Fruit fly (Drosophila melanogaster): ENCODE results near the gene hid.

hid gene

DNA sequence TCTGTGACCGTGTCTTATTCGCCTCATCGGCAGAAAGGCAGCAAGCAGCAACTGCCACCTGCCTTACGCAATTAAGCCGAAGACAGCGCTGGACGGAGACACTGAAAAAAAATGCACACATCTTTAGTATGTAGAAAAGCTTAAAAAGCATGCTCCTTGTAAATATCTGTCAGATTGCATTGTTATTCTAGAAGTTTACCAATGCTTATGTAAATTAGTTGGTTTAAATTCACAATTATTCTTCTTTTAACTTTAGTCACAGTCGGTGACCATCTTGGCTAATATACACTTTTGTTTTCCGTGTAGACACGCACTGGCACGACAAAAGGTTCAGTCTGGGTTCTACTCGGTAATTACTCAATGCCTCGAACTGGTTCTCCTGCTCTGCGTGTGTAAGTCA lies 30.2 kb upstream of the hid start (continued):
- TF ChIP-seq dmrt99B (tag; optimal IDR thresholded peaks at IDR 0.05): peak; percentile 16
- TF ChIP-seq ap (GFP tag; IDR thresholded peaks at IDR 0.05): no peak; the same call in 1 of the 2 replicates
- peak; percentile 27 to 38 for TF ChIP-seq dpn (GFP tag; optimal IDR thresholded peaks at IDR 0.05)
- TF ChIP-seq zen (tag; optimal IDR thresholded peaks at IDR 0.05): peak; percentile 81
- peak; percentile 48 for TF ChIP-seq CG8388 (GFP tag; optimal IDR thresholded peaks at IDR 0.05)
- no peak for TF ChIP-seq Eip74EF (GFP tag; optimal IDR thresholded peaks at IDR 0.05)
- TF ChIP-seq Gug (GFP tag; IDR thresholded peaks at IDR 0.05): 0 out of 4 replicates have a peak, but pooled peaks have one; percentile 14
- peak; percentile 35 for TF ChIP-seq crc (GFP tag; optimal IDR thresholded peaks at IDR 0.05)
- TF ChIP-seq Dip3 (GFP tag; optimal IDR thresholded peaks at IDR 0.05): no peak
- no peak for TF ChIP-seq stc (GFP tag; IDR thresholded peaks at IDR 0.05)
- peak; percentile 54; the same call in 2 of the 3 replicates for TF ChIP-seq dysf (GFP tag; IDR thresholded peaks at IDR 0.05)
- no peak for TF ChIP-seq Max (GFP tag; optimal IDR thresholded peaks at IDR 0.05)
- TF ChIP-seq CG16815 (GFP tag; optimal IDR thresholded peaks at IDR 0.05): peak; percentile 8
- no peak for TF ChIP-seq CG12071 (GFP tag; optimal IDR thresholded peaks at IDR 0.05)
- no peak for TF ChIP-seq h (optimal IDR thresholded peaks at IDR 0.05)
- peak; percentile 24 for TF ChIP-seq her (GFP tag; optimal IDR thresholded peaks at IDR 0.05)
- TF ChIP-seq CG12299 (tag; optimal IDR thresholded peaks at IDR 0.05): no peak
- TF ChIP-seq Hr3 (GFP tag; optimal IDR thresholded peaks at IDR 0.05): peak; percentile 43
- no peak for TF ChIP-seq BtbVII (GFP tag; optimal IDR thresholded peaks at IDR 0.05)
- TF ChIP-seq CG3065 (GFP tag; optimal IDR thresholded peaks at IDR 0.05): no peak
- TF ChIP-seq CG15011 (GFP tag; optimal IDR thresholded peaks at IDR 0.05): no peak
- no peak for TF ChIP-seq CG11085 (GFP tag; IDR thresholded peaks at IDR 0.05)
- no peak for TF ChIP-seq bowl (GFP tag; IDR thresholded peaks at IDR 0.05)
- TF ChIP-seq Hr78 (GFP tag; optimal IDR thresholded peaks at IDR 0.05): no peak
- TF ChIP-seq NK7.1 (GFP tag; optimal IDR thresholded peaks at IDR 0.05): no peak
- TF ChIP-seq ranshi (GFP tag; IDR thresholded peaks at IDR 0.05): peak; percentile 47; the same call in 1 of the 2 replicates
- no peak for TF ChIP-seq CG9797 (GFP tag; optimal IDR thresholded peaks at IDR 0.05)
- TF ChIP-seq CG18599 (GFP tag; optimal IDR thresholded peaks at IDR 0.05): peak; percentile 53
- TF ChIP-seq ATbp (GFP tag; optimal IDR thresholded peaks at IDR 0.05): peak; percentile 38
- TF ChIP-seq CG2129 (GFP tag; IDR thresholded peaks at IDR 0.05; ENCODE audit: partially characterized antibody): no peak
- peak; percentile 50 for TF ChIP-seq CG11504 (tag; optimal IDR thresholded peaks at IDR 0.05)
- TF ChIP-seq CG17186 (GFP tag; optimal IDR thresholded peaks at IDR 0.05): no peak
- TF ChIP-seq ind (GFP tag; optimal IDR thresholded peaks at IDR 0.05): no peak
- peak; percentile 36 for TF ChIP-seq Mes4 (GFP tag; optimal IDR thresholded peaks at IDR 0.05)
- TF ChIP-seq sc (optimal IDR thresholded peaks at IDR 0.05): no peak
- peak; percentile 25 for TF ChIP-seq sc (GFP tag; optimal IDR thresholded peaks at IDR 0.05)
- peak; percentile 37; the same call in 1 of the 3 replicates for TF ChIP-seq croc (GFP tag; conservative IDR thresholded peaks at IDR 0.05)
- TF ChIP-seq Xrp1 (GFP tag; IDR thresholded peaks at IDR 0.05): peak; percentile 79
- TF ChIP-seq chif (GFP tag; optimal IDR thresholded peaks at IDR 0.05): peak; percentile 20 to 70
- TF ChIP-seq CG4404 (GFP tag; IDR thresholded peaks at IDR 0.05): no peak
- TF ChIP-seq CG12391 (tag; optimal IDR thresholded peaks at IDR 0.05): peak; percentile 52
- TF ChIP-seq Side (GFP tag; optimal IDR thresholded peaks at IDR 0.05): peak; percentile 58
- peak; percentile 66 for TF ChIP-seq CG33557 (GFP tag; optimal IDR thresholded peaks at IDR 0.05)
- no peak for TF ChIP-seq CG2199 (GFP tag; IDR thresholded peaks at IDR 0.05)
- no peak for TF ChIP-seq unc-4 (GFP tag; IDR thresholded peaks at IDR 0.05; ENCODE audit: partially characterized antibody)
- TF ChIP-seq CG31224 (GFP tag; IDR thresholded peaks at IDR 0.05): peak; percentile 32; the same call in 1 of the 2 replicates
- no peak for TF ChIP-seq br (optimal IDR thresholded peaks at IDR 0.05)
- TF ChIP-seq CG13894 (tag; optimal IDR thresholded peaks at IDR 0.05): no peak
- peak; percentile 4 for TF ChIP-seq CG1602 (GFP tag; optimal IDR thresholded peaks at IDR 0.05)
- peak; percentile 62; the same call in 2 of the 3 replicates for TF ChIP-seq row (GFP tag; IDR thresholded peaks at IDR 0.05)
- no peak for TF ChIP-seq Atf6 (GFP tag; IDR thresholded peaks at IDR 0.05)
- 0 out of 2 replicates have a peak, but pooled peaks have one; percentile 27 for TF ChIP-seq CG32772 (GFP tag; IDR thresholded peaks at IDR 0.05)

Measured in whole organism, embryonic.